Fruit fly (Drosophila melanogaster) whole organism, embryonic: ENCODE measurements around the gene SK.

ENCODE experiments used
- ATbp ChIP-seq: fragments of 200-800 bp; sonication (Bioruptor generic); optimal IDR thresholded peaks from 2 replicates; lab custom pipeline; 2017; ENCODE audit warnings: missing biosample characterization, mild to moderate bottlenecking, missing genetic modification characterization, missing genetic modification reagents
- Awh ChIP-seq: fragments of 200-800 bp; sonication (Bioruptor generic); IDR thresholded peaks from 2 replicates; pipeline ENCODE4, ENCODE4 v1.3.6; 2022; ENCODE audit warnings: missing biosample characterization, missing genetic modification characterization
- C15 ChIP-seq: fragments of 200-800 bp; sonication (Bioruptor generic); IDR thresholded peaks from 3 replicates; pipeline ENCODE4 v1.3.6; 2022; ENCODE audit warnings: missing biosample characterization, missing genetic modification characterization
- CG11247 ChIP-seq: fragments of 200-800 bp; sonication (Bioruptor generic); IDR thresholded peaks from 2 replicates; pipeline ENCODE4 v1.3.6; 2022; ENCODE audit warnings: missing biosample characterization, missing genetic modification characterization
- CG11695 ChIP-seq: fragments of 200-800 bp; sonication (Bioruptor generic); IDR thresholded peaks from 3 replicates; pipeline ENCODE4 v1.3.6; 2022; ENCODE audit warnings: missing biosample characterization, missing genetic modification characterization
- CG12744 ChIP-seq: fragments of 200-800 bp; sonication (Bioruptor generic); optimal IDR thresholded peaks from 2 replicates; lab custom pipeline; 2016; ENCODE audit warnings: missing biosample characterization, missing genetic modification characterization
- CG14014 ChIP-seq: fragments of 200-800 bp; sonication (Bioruptor generic); IDR thresholded peaks from 2 replicates; pipeline ENCODE4 v1.3.6; 2022; ENCODE audit warnings: missing biosample characterization, missing genetic modification characterization
- CG15601 ChIP-seq: fragments of 200-800 bp; sonication (Bioruptor generic); optimal IDR thresholded peaks from 3 replicates; lab custom pipeline; 2019; ENCODE audit warnings: missing biosample characterization, mild to moderate bottlenecking, missing genetic modification characterization, moderate library complexity
- CG1603 ChIP-seq: fragments of 200-800 bp; sonication (Bioruptor generic); optimal IDR thresholded peaks from 2 replicates; lab custom pipeline; 2019; ENCODE audit warnings: missing biosample characterization, mild to moderate bottlenecking, missing genetic modification characterization, moderate library complexity
- CG16815 ChIP-seq: fragments of 200-800 bp; sonication (Bioruptor generic); optimal IDR thresholded peaks from 3 replicates; lab custom pipeline; 2017; ENCODE audit warnings: missing biosample characterization, mild to moderate bottlenecking, missing genetic modification characterization
- CG18764 ChIP-seq: fragments of 200-800 bp; sonication (Bioruptor generic); optimal IDR thresholded peaks from 3 replicates; lab custom pipeline; 2016; ENCODE audit warnings: missing biosample characterization, missing genetic modification characterization
- CG2889 ChIP-seq: fragments of 200-800 bp; sonication (Bioruptor generic); IDR thresholded peaks from 3 replicates; pipeline ENCODE4 v1.3.6; 2022; ENCODE audit warnings: missing biosample characterization, missing genetic modification characterization
- CG31441 ChIP-seq: fragments of 200-800 bp; sonication (Bioruptor generic); IDR thresholded peaks from 2 replicates; pipeline ENCODE4 v1.3.6; 2022; ENCODE audit warnings: missing biosample characterization, missing genetic modification characterization
- CG32532 ChIP-seq: fragments of 200-800 bp; sonication (Bioruptor generic); IDR thresholded peaks from 2 replicates; pipeline ENCODE4 v1.3.6; 2022; ENCODE audit warnings: missing biosample characterization, missing genetic modification characterization
- CG32767 ChIP-seq: fragments of 200-800 bp; sonication (Bioruptor generic); IDR thresholded peaks from 2 replicates; pipeline ENCODE4 v1.3.6; 2022; ENCODE audit warnings: missing biosample characterization, missing genetic modification characterization
- CG34422 ChIP-seq: fragments of 200-800 bp; sonication (Bioruptor generic); IDR thresholded peaks from 3 replicates; pipeline ENCODE4 v1.3.6; 2022; ENCODE audit warnings: missing biosample characterization, missing genetic modification characterization
- CG6254 ChIP-seq: fragments of 200-800 bp; sonication (Bioruptor generic); optimal IDR thresholded peaks from 3 replicates; lab custom pipeline; 2017; ENCODE audit warnings: mild to moderate bottlenecking, missing biosample characterization, missing genetic modification reagents, missing genetic modification characterization
- CG7786 ChIP-seq: fragments of 200-800 bp; sonication (Bioruptor generic); optimal IDR thresholded peaks from 2 replicates; lab custom pipeline; 2016; ENCODE audit warnings: missing biosample characterization, missing genetic modification characterization
- CG7839 ChIP-seq: fragments of 200-800 bp; sonication (Bioruptor generic); optimal IDR thresholded peaks from 3 replicates; lab custom pipeline; 2018; ENCODE audit warnings: missing biosample characterization, mild to moderate bottlenecking, missing genetic modification characterization, moderate library complexity
- CG9876 ChIP-seq: fragments of 200-800 bp; sonication (Bioruptor generic); optimal IDR thresholded peaks from 2 replicates; lab custom pipeline; 2016; ENCODE audit warnings: missing biosample characterization, missing genetic modification characterization
- Camta ChIP-seq: fragments of 200-800 bp; sonication (Bioruptor generic); optimal IDR thresholded peaks from 2 replicates; lab custom pipeline; 2016; ENCODE audit warnings: missing biosample characterization, missing genetic modification characterization
- CoRest ChIP-seq: fragments of 200-800 bp; sonication (Bioruptor generic); optimal IDR thresholded peaks from 3 replicates; lab custom pipeline; 2018; ENCODE audit warnings: missing biosample characterization, mild to moderate bottlenecking, missing genetic modification characterization, moderate library complexity
- Deaf1 ChIP-seq: fragments of 200-800 bp; optimal IDR thresholded peaks from 3 replicates; lab custom pipeline; 2019; ENCODE audit warnings: missing biosample characterization, mild to moderate bottlenecking, missing genetic modification characterization, moderate library complexity
- Dip3 ChIP-seq: fragments of 200-800 bp; sonication (Bioruptor generic); optimal IDR thresholded peaks from 3 replicates; lab custom pipeline; 2016; ENCODE audit warnings: missing biosample characterization, missing genetic modification characterization
- Dll ChIP-seq: fragments of 200-800 bp; sonication (Bioruptor generic); IDR thresholded peaks from 4 replicates; pipeline ENCODE4 v1.3.6; 2022; ENCODE audit warnings: missing biosample characterization, missing genetic modification characterization; ENCODE audit not compliant: partially characterized antibody
- Dp ChIP-seq: fragments of 200-800 bp; sonication (Bioruptor generic); optimal IDR thresholded peaks from 2 replicates; lab custom pipeline; 2018; ENCODE audit warnings: missing biosample characterization, mild to moderate bottlenecking, missing genetic modification characterization, moderate library complexity
- NK7.1 ChIP-seq: fragments of 200-800 bp; sonication (Bioruptor generic); optimal IDR thresholded peaks from 3 replicates; lab custom pipeline; 2016; ENCODE audit warnings: missing biosample characterization, missing genetic modification characterization
- Nf-YC ChIP-seq: fragments of 200-800 bp; optimal IDR thresholded peaks from 3 replicates; lab custom pipeline; 2019; ENCODE audit warnings: missing biosample characterization, mild to moderate bottlenecking, missing genetic modification characterization, moderate library complexity
- Side ChIP-seq: fragments of 200-800 bp; sonication (Bioruptor generic); optimal IDR thresholded peaks from 2 replicates; lab custom pipeline; 2016; ENCODE audit warnings: missing biosample characterization, missing genetic modification characterization
- Tbp ChIP-seq: fragments of >200 bp; optimal IDR thresholded peaks from 2 replicates; lab custom pipeline; 2018; ENCODE audit warnings: missing biosample characterization, missing genetic modification characterization
- aop ChIP-seq: fragments of 200-800 bp; sonication (Bioruptor generic); IDR thresholded peaks from 2 replicates; pipeline ENCODE4 v1.3.6; 2022; ENCODE audit warnings: missing biosample characterization, missing genetic modification characterization
- ap ChIP-seq: fragments of 200-800 bp; sonication (Bioruptor generic); IDR thresholded peaks from 2 replicates; pipeline ENCODE4 v1.3.6; 2022; ENCODE audit warnings: missing biosample characterization, missing genetic modification characterization
- bcd ChIP-seq: fragments of 200-800 bp; sonication (Bioruptor generic); optimal IDR thresholded peaks from 2 replicates; lab custom pipeline; 2017; ENCODE audit warnings: missing biosample characterization, mild to moderate bottlenecking, missing genetic modification characterization
- crp ChIP-seq, 2 experiments: fragments of 200-800 bp; sonication (Bioruptor generic); optimal IDR thresholded peaks; 2 replicates in 1 of 2; 3 replicates in 1 of 2; lab custom pipeline; 2017; ENCODE audit warnings: missing biosample characterization in 2 of 2, missing genetic modification characterization in 2 of 2, mild to moderate bottlenecking in 1 of 2, moderate library complexity in 1 of 2
- dati ChIP-seq: fragments of 200-800 bp; sonication (Bioruptor generic); IDR thresholded peaks from 2 replicates; pipeline ENCODE4 v1.3.6; 2022; ENCODE audit warnings: missing biosample characterization, missing genetic modification characterization
- esg ChIP-seq: fragments of 200-800 bp; sonication (Bioruptor generic); conservative IDR thresholded peaks from 2 replicates; pipeline ENCODE4 v1.3.6; 2022; ENCODE audit warnings: missing biosample characterization, missing genetic modification characterization
- ewg ChIP-seq: fragments of 200-800 bp; sonication (Bioruptor generic); optimal IDR thresholded peaks from 3 replicates; lab custom pipeline; 2017; ENCODE audit warnings: mild to moderate bottlenecking, missing biosample characterization, missing genetic modification reagents, missing genetic modification characterization
- eyg ChIP-seq: fragments of 200-800 bp; sonication (Bioruptor generic); optimal IDR thresholded peaks from 3 replicates; lab custom pipeline; 2016; ENCODE audit warnings: missing biosample characterization, missing genetic modification characterization
- fd3F ChIP-seq: fragments of 200-800 bp; sonication (Bioruptor generic); optimal IDR thresholded peaks from 2 replicates; lab custom pipeline; 2018; ENCODE audit warnings: missing biosample characterization, mild to moderate bottlenecking, missing genetic modification characterization, moderate library complexity
- grau ChIP-seq: fragments of 200-800 bp; optimal IDR thresholded peaks from 3 replicates; lab custom pipeline; 2019; ENCODE audit warnings: missing biosample characterization, mild to moderate bottlenecking, missing genetic modification characterization, moderate library complexity
- gsb-n ChIP-seq: fragments of 200-800 bp; sonication (Bioruptor generic); optimal IDR thresholded peaks from 3 replicates; lab custom pipeline; 2018; ENCODE audit warnings: missing biosample characterization, mild to moderate bottlenecking, missing genetic modification characterization
- kah ChIP-seq: fragments of 200-800 bp; sonication (Bioruptor generic); optimal IDR thresholded peaks from 2 replicates; lab custom pipeline; 2018; ENCODE audit warnings: missing biosample characterization, mild to moderate bottlenecking, missing genetic modification characterization
- mam ChIP-seq: fragments of 200-800 bp; sonication (Bioruptor generic); optimal IDR thresholded peaks from 3 replicates; lab custom pipeline; 2016; ENCODE audit warnings: missing biosample characterization, missing genetic modification characterization
- p53 ChIP-seq: fragments of 200-800 bp; sonication (Bioruptor generic); optimal IDR thresholded peaks from 2 replicates; lab custom pipeline; 2016; ENCODE audit warnings: missing biosample characterization, missing genetic modification characterization
- pnt ChIP-seq: fragments of 200-800 bp; sonication (Bioruptor generic); optimal IDR thresholded peaks from 3 replicates; lab custom pipeline; 2016; ENCODE audit warnings: missing biosample characterization, missing genetic modification characterization
- sens-2 ChIP-seq: fragments of 200-800 bp; sonication (Bioruptor generic); IDR thresholded peaks from 2 replicates; pipeline ENCODE4 v1.3.6; 2022; ENCODE audit warnings: missing biosample characterization, missing genetic modification characterization
- sim ChIP-seq: fragments of 200-800 bp; sonication (Bioruptor generic); IDR thresholded peaks from 2 replicates; pipeline ENCODE4 v1.3.6; 2022; ENCODE audit warnings: missing biosample characterization, missing genetic modification characterization
- tup ChIP-seq: fragments of 200-800 bp; sonication (Bioruptor generic); optimal IDR thresholded peaks from 2 replicates; lab custom pipeline; 2016; ENCODE audit warnings: missing biosample characterization, mild to moderate bottlenecking, missing genetic modification characterization, moderate library complexity
- tx ChIP-seq: fragments of 200-800 bp; sonication (Bioruptor generic); optimal IDR thresholded peaks from 2 replicates; lab custom pipeline; 2016; ENCODE audit warnings: missing biosample characterization, missing genetic modification characterization
- unpg ChIP-seq: fragments of 200-800 bp; sonication (Bioruptor generic); optimal IDR thresholded peaks from 3 replicates; lab custom pipeline; 2018; ENCODE audit warnings: missing biosample characterization, mild to moderate bottlenecking, missing genetic modification characterization, moderate library complexity

Gene SK

DNA sequence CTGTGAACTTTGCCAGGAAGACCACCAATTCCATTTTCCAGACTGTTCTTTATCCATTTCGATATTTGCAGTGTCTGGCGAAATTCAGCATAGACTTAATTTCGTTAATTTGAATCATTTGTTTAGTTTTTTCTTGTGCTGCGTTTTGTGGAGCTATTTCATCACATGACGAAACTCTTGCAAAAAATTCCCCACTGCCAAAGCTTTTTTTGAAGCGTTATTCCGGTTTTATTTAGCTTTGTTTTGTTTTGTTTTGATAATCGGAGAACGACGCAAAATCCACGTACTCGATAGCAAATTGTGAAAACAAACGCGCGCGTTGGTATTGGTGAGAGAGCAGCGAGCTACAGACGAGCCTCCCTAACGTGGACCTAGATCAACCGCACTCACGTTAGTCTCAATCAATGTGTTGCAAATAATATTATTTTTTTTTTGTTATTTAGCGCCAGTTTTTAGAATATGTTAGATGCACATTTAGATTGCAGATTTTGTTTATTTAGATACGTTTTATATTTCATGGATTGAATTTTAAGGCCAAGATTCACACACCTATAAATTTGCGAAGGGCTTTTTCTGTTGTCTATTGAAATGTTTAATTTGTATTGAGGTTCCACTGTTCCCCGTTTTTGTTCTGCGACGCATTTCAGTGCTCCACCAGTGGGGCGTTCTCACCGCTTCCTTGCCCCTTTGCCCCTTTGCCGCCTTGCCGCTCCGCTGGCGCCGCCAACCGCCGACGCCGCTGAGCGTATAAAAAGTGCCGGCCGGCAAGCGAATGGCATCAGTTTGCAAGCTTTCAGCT lies 89.9 kb downstream of the SK start (continued):
- TF ChIP-seq sens-2 (GFP tag; lab: Robert Waterston, UW): no peak
- TF ChIP-seq CG18764 (GFP tag; lab: Kevin White, UChicago): peak; percentile 43
- peak; percentile 44 for TF ChIP-seq Camta (GFP tag; lab: Kevin White, UChicago)
- TF ChIP-seq CG11695 (GFP tag; lab: Robert Waterston, UW): peak; percentile 88
- peak; percentile 19 for TF ChIP-seq eyg
- no peak for TF ChIP-seq p53
- TF ChIP-seq Tbp: no peak
- TF ChIP-seq fd3F: peak; percentile 82
- TF ChIP-seq CG2889 (GFP tag; lab: Robert Waterston, UW): 0 out of 3 replicates have a peak, but pooled peaks have one; percentile 35
- TF ChIP-seq CG12744 (GFP tag; lab: Kevin White, UChicago): peak; percentile 41
- TF ChIP-seq ATbp (GFP tag; lab: Kevin White, UChicago): peak; percentile 52
- peak; percentile 27 for TF ChIP-seq kah (GFP tag; lab: Kevin White, UChicago)
- no peak for TF ChIP-seq Dll (GFP tag; lab: Robert Waterston, UW)
- TF ChIP-seq CoRest: peak; percentile 90
- TF ChIP-seq C15 (GFP tag; lab: Robert Waterston, UW): peak; percentile 49; the same call in 1 of the 3 replicates
- peak; percentile 43; the same call in 1 of the 2 replicates for TF ChIP-seq CG11247 (GFP tag; lab: Robert Waterston, UW)
- peak; percentile 51 for TF ChIP-seq NK7.1 (GFP tag; lab: Kevin White, UChicago)
- TF ChIP-seq CG34422 (GFP tag; lab: Robert Waterston, UW): peak; percentile 60; the same call in 1 of the 3 replicates
- peak; percentile 74 for TF ChIP-seq CG32767 (GFP tag; lab: Robert Waterston, UW)
- peak; percentile 78 for TF ChIP-seq CG14014 (GFP tag; lab: Robert Waterston, UW)
- TF ChIP-seq aop (GFP tag; lab: Robert Waterston, UW): no peak
- peak; percentile 8 for TF ChIP-seq CG6254 (GFP tag; lab: Kevin White, UChicago)
- no peak for TF ChIP-seq gsb-n (tag; lab: Kevin White, UChicago)
- peak; percentile 89 for TF ChIP-seq CG32532 (GFP tag; lab: Robert Waterston, UW)
- TF ChIP-seq CG1603 (tag; lab: Kevin White, UChicago): no peak
- TF ChIP-seq bcd (GFP tag; lab: Kevin White, UChicago): peak; percentile 82
- TF ChIP-seq ap (GFP tag; lab: Robert Waterston, UW): no peak
- peak; percentile 97 for TF ChIP-seq grau (tag; lab: Kevin White, UChicago)
- peak; percentile 63 for TF ChIP-seq CG16815 (GFP tag; lab: Kevin White, UChicago)
- TF ChIP-seq Dp (GFP tag; lab: Kevin White, UChicago): no peak
- TF ChIP-seq CG31441: peak; percentile 69
- peak; percentile 50 for TF ChIP-seq Deaf1 (tag; lab: Kevin White, UChicago)
- TF ChIP-seq mam (GFP tag; lab: Kevin White, UChicago): peak; percentile 85
- TF ChIP-seq esg: peak; percentile 79
- peak; percentile 55 for TF ChIP-seq tx (GFP tag; lab: Kevin White, UChicago)
- peak; percentile 60 for TF ChIP-seq pnt
- TF ChIP-seq Nf-YC (tag; lab: Kevin White, UChicago): peak; percentile 75
- peak; percentile 75 for TF ChIP-seq CG7786
- no peak for TF ChIP-seq sim
- peak; percentile 75 for TF ChIP-seq unpg (GFP tag; lab: Kevin White, UChicago)
- TF ChIP-seq CG15601 (tag; lab: Kevin White, UChicago): no peak
- TF ChIP-seq tup (GFP tag; lab: Kevin White, UChicago): peak; percentile 5
- peak; percentile 56 for TF ChIP-seq ewg
- TF ChIP-seq Side (GFP tag; lab: Kevin White, UChicago): peak; percentile 69
- no peak; the same call in 1 of the 2 replicates for TF ChIP-seq Awh (GFP tag; lab: Robert Waterston, UW)
- no peak for TF ChIP-seq dati (GFP tag; lab: Robert Waterston, UW)
- peak; percentile 35 for TF ChIP-seq CG9876
- TF ChIP-seq crp (GFP tag; optimal IDR thresholded peaks at IDR 0.05; lab: Kevin White, UChicago): peak in 1 of 2 experiments; percentile 24
- peak; percentile 88 for TF ChIP-seq CG7839
- TF ChIP-seq Dip3 (GFP tag; lab: Kevin White, UChicago): peak; percentile 79
